Worm (Caenorhabditis elegans) whole organism, young adult: ENCODE data around the gene C53A3.1.
A peak's percentile ranks its signal among the peaks of the same experiment; 100 is the strongest.

Experiments used
- C06A6.2 ChIP-seq: fragments of 200-800 bp; sonication (Bioruptor generic); conservative IDR thresholded peaks from 2 replicates; pipeline ENCODE4 v1.3.6; 2022; ENCODE audit warnings: missing genetic modification characterization, missing compliant biosample characterization
- F23B12.7 ChIP-seq: sonication (generic microtip); optimal IDR thresholded peaks from 2 replicates; lab custom pipeline; 2017; ENCODE audit warnings: missing genetic modification characterization, mild to moderate bottlenecking, missing compliant biosample characterization, antibody characterized with exemption, moderate library complexity; ENCODE audit not compliant: insufficient read depth
- F39B2.1 ChIP-seq: fragments of 200-800 bp; sonication (Bioruptor generic); IDR thresholded peaks from 2 replicates; pipeline ENCODE4 v1.3.6; 2022; ENCODE audit warnings: missing genetic modification reagents, missing genetic modification characterization, missing compliant biosample characterization
- F55B11.4 ChIP-seq: sonication (generic microtip); optimal IDR thresholded peaks from 2 replicates; lab custom pipeline; 2016; ENCODE audit warnings: missing compliant biosample characterization, missing genetic modification characterization, borderline replicate concordance; ENCODE audit not compliant: insufficient read depth
- K11D2.4 ChIP-seq: fragments of 200-800 bp; sonication (Bioruptor generic); IDR thresholded peaks from 2 replicates; pipeline ENCODE4 v1.3.6; 2022; ENCODE audit warnings: missing genetic modification reagents, missing genetic modification characterization, missing compliant biosample characterization
- Y56A3A.18 ChIP-seq: fragments of 200-800 bp; sonication (Bioruptor generic); IDR thresholded peaks from 2 replicates; pipeline ENCODE4 v1.3.6; 2022; ENCODE audit warnings: missing genetic modification reagents, missing genetic modification characterization, missing compliant biosample characterization
- Y79H2A.3 ChIP-seq: fragments of 200-800 bp; sonication (Bioruptor generic); conservative IDR thresholded peaks from 2 replicates; pipeline ENCODE4 v1.3.6; 2022; ENCODE audit warnings: missing genetic modification reagents, missing genetic modification characterization, missing compliant biosample characterization
- ZK185.1 ChIP-seq: sonication (generic microtip); optimal IDR thresholded peaks from 2 replicates; lab custom pipeline; 2016; ENCODE audit warnings: mild to moderate bottlenecking, missing genetic modification characterization, missing compliant biosample characterization; ENCODE audit not compliant: poor library complexity, severe bottlenecking
- aptf-3 ChIP-seq: fragments of 200-800 bp; sonication (Bioruptor generic); IDR thresholded peaks from 2 replicates; pipeline ENCODE4 v1.3.6; 2022; ENCODE audit warnings: missing genetic modification characterization, missing compliant biosample characterization
- attf-6 ChIP-seq: fragments of 200-800 bp; sonication (Bioruptor generic); IDR thresholded peaks from 2 replicates; pipeline ENCODE4 v1.3.6; 2022; ENCODE audit warnings: missing genetic modification reagents, missing genetic modification characterization, missing compliant biosample characterization
- ceh-100 ChIP-seq: fragments of 200-800 bp; sonication (Bioruptor generic); IDR thresholded peaks from 2 replicates; pipeline ENCODE4 v1.3.6; 2022; ENCODE audit warnings: missing genetic modification reagents, missing genetic modification characterization, missing compliant biosample characterization
- die-1 ChIP-seq: sonication (generic microtip); optimal IDR thresholded peaks from 2 replicates; lab custom pipeline; 2016; ENCODE audit warnings: missing genotype, mild to moderate bottlenecking, missing genetic modification characterization, missing compliant biosample characterization
- dox-1 ChIP-seq: fragments of 200-800 bp; sonication (Bioruptor generic); IDR thresholded peaks from 2 replicates; pipeline ENCODE4 v1.3.6; 2022; ENCODE audit warnings: missing genetic modification reagents, missing genetic modification characterization, missing compliant biosample characterization
- egl-44 ChIP-seq: fragments of 200-800 bp; sonication (Bioruptor generic); IDR thresholded peaks from 2 replicates; pipeline ENCODE4 v1.3.6; 2022; ENCODE audit warnings: missing genetic modification reagents, missing genetic modification characterization, missing compliant biosample characterization
- him-1 ChIP-seq: sonication (generic microtip); optimal IDR thresholded peaks from 2 replicates; lab custom pipeline; 2016; ENCODE audit warnings: missing genotype, missing genetic modification reagents, missing genetic modification characterization, missing compliant biosample characterization
- hlh-26 ChIP-seq: fragments of 200-800 bp; sonication (Bioruptor generic); conservative IDR thresholded peaks from 2 replicates; pipeline ENCODE4 v1.3.6; 2022; ENCODE audit warnings: missing genetic modification reagents, missing genetic modification characterization, missing compliant biosample characterization
- hrde-1 ChIP-seq: sonication (generic microtip); optimal IDR thresholded peaks from 2 replicates; lab custom pipeline; 2016; ENCODE audit warnings: missing genetic modification characterization, mild to moderate bottlenecking, missing compliant biosample characterization, moderate library complexity, missing genotype, missing genetic modification reagents, borderline replicate concordance
- lin-26 ChIP-seq: fragments of 200-800 bp; sonication (Bioruptor generic); IDR thresholded peaks from 2 replicates; pipeline ENCODE4 v1.3.6; 2022; ENCODE audit warnings: missing genetic modification reagents, missing genetic modification characterization, missing compliant biosample characterization
- madf-10 ChIP-seq: sonication (generic microtip); optimal IDR thresholded peaks from 2 replicates; lab custom pipeline; 2016; ENCODE audit warnings: mild to moderate bottlenecking, missing genetic modification characterization, missing compliant biosample characterization
- madf-3 ChIP-seq: fragments of 200-800 bp; sonication (Bioruptor generic); IDR thresholded peaks from 2 replicates; pipeline ENCODE4 v1.3.6; 2022; ENCODE audit warnings: missing genetic modification reagents, missing genetic modification characterization, missing compliant biosample characterization
- mes-4 ChIP-seq: sonication (generic microtip); optimal IDR thresholded peaks from 2 replicates; lab custom pipeline; 2016; ENCODE audit warnings: missing genotype, missing genetic modification characterization, missing compliant biosample characterization
- nfya-2 ChIP-seq: fragments of 200-800 bp; sonication (Bioruptor generic); IDR thresholded peaks from 2 replicates; pipeline ENCODE4 v1.3.6; 2022; ENCODE audit warnings: missing genetic modification reagents, missing genetic modification characterization, missing compliant biosample characterization
- nfyb-1 ChIP-seq: fragments of 200-800 bp; sonication (Bioruptor generic); IDR thresholded peaks from 2 replicates; pipeline ENCODE4 v1.3.6; 2022; ENCODE audit warnings: missing genetic modification reagents, missing genetic modification characterization, missing compliant biosample characterization
- nhr-179 ChIP-seq: sonication (generic microtip); optimal IDR thresholded peaks from 2 replicates; lab custom pipeline; 2016; ENCODE audit warnings: mild to moderate bottlenecking, missing genetic modification characterization, missing compliant biosample characterization
- sea-2 ChIP-seq: fragments of 200-800 bp; sonication (Bioruptor generic); IDR thresholded peaks from 2 replicates; pipeline ENCODE4 v1.3.6; 2022; ENCODE audit warnings: missing genetic modification characterization, missing compliant biosample characterization
- snpc-1.1 ChIP-seq: sonication (generic microtip); optimal IDR thresholded peaks from 2 replicates; lab custom pipeline; 2017; ENCODE audit warnings: missing genetic modification characterization, mild to moderate bottlenecking, missing compliant biosample characterization, antibody characterized with exemption, moderate library complexity, missing genotype, missing genetic modification reagents; ENCODE audit not compliant: insufficient read depth
- snpc-1.3 ChIP-seq: sonication (generic microtip); optimal IDR thresholded peaks from 2 replicates; lab custom pipeline; 2017; ENCODE audit warnings: missing genetic modification characterization, mild to moderate bottlenecking, missing compliant biosample characterization, antibody characterized with exemption, moderate library complexity, missing genotype, missing genetic modification reagents; ENCODE audit not compliant: insufficient read depth
- snpc-4 ChIP-seq, 5 experiments: fragments of 150-350 bp in 1 of 5; sonication (generic microtip) in 4 of 5; optimal IDR thresholded peaks; 2 replicates each; lab custom pipeline; 2014 to 2018; ENCODE audit warnings: missing genetic modification characterization in 5 of 5, missing biosample characterization in 3 of 5, antibody characterized with exemption in 2 of 5, mild to moderate bottlenecking in 2 of 5, missing compliant biosample characterization in 2 of 5, missing genotype in 2 of 5, moderate library complexity in 2 of 5, missing genetic modification reagents in 1 of 5
- tbp1 ChIP-seq: fragments of 200-800 bp; sonication (Bioruptor generic); optimal IDR thresholded peaks from 2 replicates; lab custom pipeline; 2018; ENCODE audit warnings: mild to moderate bottlenecking, missing genetic modification characterization, missing compliant biosample characterization
- unc-130 ChIP-seq: sonication (generic microtip); optimal IDR thresholded peaks from 2 replicates; lab custom pipeline; 2016; ENCODE audit warnings: missing genetic modification reagents, missing genetic modification characterization, missing compliant biosample characterization
- unc-62 ChIP-seq: fragments of 150-350 bp; optimal IDR thresholded peaks from 2 replicates; lab custom pipeline; 2014; ENCODE audit warnings: missing biosample characterization, missing genetic modification reagents, missing genetic modification characterization
- zfh-2 ChIP-seq: fragments of 200-800 bp; sonication (Bioruptor generic); conservative IDR thresholded peaks from 2 replicates; pipeline ENCODE4 v1.3.6; 2022; ENCODE audit warnings: missing genetic modification reagents, missing genetic modification characterization, missing compliant biosample characterization
- ztf-18 ChIP-seq: sonication (generic microtip); optimal IDR thresholded peaks from 2 replicates; lab custom pipeline; 2016; ENCODE audit warnings: missing genotype, mild to moderate bottlenecking, missing genetic modification characterization, missing compliant biosample characterization
- ztf-22 ChIP-seq: fragments of 200-800 bp; sonication (Bioruptor generic); optimal IDR thresholded peaks from 2 replicates; lab custom pipeline; 2018; ENCODE audit warnings: mild to moderate bottlenecking, missing genetic modification characterization, moderate library complexity, missing compliant biosample characterization
- ztf-26 ChIP-seq: sonication (generic microtip); optimal IDR thresholded peaks from 2 replicates; lab custom pipeline; 2017; ENCODE audit warnings: missing genetic modification characterization, missing compliant biosample characterization
- ztf-3 ChIP-seq: fragments of 200-800 bp; sonication (Bioruptor generic); optimal IDR thresholded peaks from 2 replicates; lab custom pipeline; 2018; ENCODE audit warnings: mild to moderate bottlenecking, missing genetic modification characterization, missing compliant biosample characterization
- ztf-6 ChIP-seq: fragments of 200-800 bp; sonication (Bioruptor generic); IDR thresholded peaks from 2 replicates; pipeline ENCODE4 v1.3.6; 2022; ENCODE audit warnings: missing genetic modification reagents, missing genetic modification characterization, missing compliant biosample characterization

C53A3.1 gene

ce11 chrV:5790497-5791280, 30.7 kb upstream of the C53A3.1 start, which contains the start of the genes nhr-142 and F44E7.9 (continued):
- TF ChIP-seq C06A6.2 (GFP tag; lab: Robert Waterston, UW) (peak; percentile 81), ztf-18 (peak; percentile 98), nfyb-1 (GFP tag; lab: Robert Waterston, UW) (peak; percentile 63; the same call in 1 of the 2 replicates), hlh-26 (GFP tag; lab: Robert Waterston, UW) (no peak), die-1 (no peak), mes-4 (tag; lab: Kevin White, UChicago) (no peak), Y56A3A.18 (GFP tag; lab: Robert Waterston, UW) (no peak), attf-6 (no peak), egl-44 (GFP tag; lab: Robert Waterston, UW) (peak; percentile 48; the same call in 1 of the 2 replicates), him-1 (tag; lab: Kevin White, UChicago) (peak; percentile 52), ztf-22 (no peak), lin-26 (GFP tag; lab: Robert Waterston, UW) (no peak), F39B2.1 (no peak), hrde-1 (no peak), unc-130 (GFP tag; lab: Kevin White, UChicago) (peak; percentile 40), snpc-4 (GFP tag; optimal IDR thresholded peaks at IDR 0.05; lab: Kevin White, UChicago) (peak; percentile 32), snpc-4 (tag; optimal IDR thresholded peaks at IDR 0.05; lab: Kevin White, UChicago) (peak; percentile 54 to 79 (median 72)), snpc-1.1 (tag; lab: Kevin White, UChicago) (no peak), aptf-3 (no peak), tbp1 (GFP tag; lab: Kevin White, UChicago) (peak; percentile 68), unc-62 (GFP tag; lab: Kevin White, UChicago) (no peak), zfh-2 (no peak), sea-2 (GFP tag; lab: Robert Waterston, UW) (no peak), nhr-179 (tag; lab: Kevin White, UChicago) (no peak), K11D2.4 (GFP tag; lab: Robert Waterston, UW) (peak; percentile 70), ZK185.1 (tag; lab: Kevin White, UChicago) (peak; percentile 55), F23B12.7 (tag; lab: Kevin White, UChicago) (peak; percentile 65), madf-3 (GFP tag; lab: Robert Waterston, UW) (0 out of 2 replicates have a peak, but pooled peaks have one; percentile 57), nfya-2 (GFP tag; lab: Robert Waterston, UW) (no peak), snpc-1.3 (tag; lab: Kevin White, UChicago) (no peak), ztf-6 (GFP tag; lab: Robert Waterston, UW) (no peak), Y79H2A.3 (GFP tag; lab: Robert Waterston, UW) (no peak), dox-1 (GFP tag; lab: Robert Waterston, UW) (peak; percentile 95), madf-10 (peak; percentile 71), ztf-3 (GFP tag; lab: Kevin White, UChicago) (no peak), ceh-100 (GFP tag; lab: Robert Waterston, UW) (peak; percentile 95), ztf-26 (peak; percentile 47), F55B11.4 (tag; lab: Kevin White, UChicago) (no peak)
